Worm (Caenorhabditis elegans): ENCODE measurements around the gene bcc-1.

DNA sequence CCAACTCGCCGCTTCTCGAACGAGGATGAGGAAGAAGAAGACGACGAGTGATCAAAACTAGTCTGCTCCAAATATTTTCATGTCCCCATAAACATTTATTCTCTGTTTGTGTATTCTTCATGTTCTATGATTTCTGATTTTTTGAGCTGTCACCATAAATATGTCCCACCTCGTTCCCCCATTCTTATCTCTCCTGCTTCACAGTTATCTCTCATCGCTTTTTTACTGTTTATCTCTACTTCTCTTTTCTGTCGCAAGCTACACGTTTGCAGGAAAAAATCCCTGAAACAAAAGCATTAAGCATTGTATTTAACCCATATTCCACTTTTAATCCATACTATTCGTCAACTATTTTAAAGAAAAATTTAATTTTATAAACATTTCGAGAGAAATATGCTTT lies 38.4 kb upstream of the bcc-1 start:
- TF ChIP-seq unc-130 (GFP tag; optimal IDR thresholded peaks at IDR 0.05), result no peak
- no peak for TF ChIP-seq aly-2 (tag; optimal IDR thresholded peaks at IDR 0.05)
- TF ChIP-seq jun-1 (tag; optimal IDR thresholded peaks at IDR 0.05), result no peak
- TF ChIP-seq dpl-1 (GFP tag; optimal IDR thresholded peaks at IDR 0.05), result no peak
- no peak for TF ChIP-seq lin-13 (GFP tag; optimal IDR thresholded peaks at IDR 0.05)
- no peak for TF ChIP-seq nhr-25 (tag; optimal IDR thresholded peaks at IDR 0.05; ENCODE audit: borderline replicate concordance, insufficient read depth)
- TF ChIP-seq tra-1 (GFP tag; IDR thresholded peaks at IDR 0.05), result no peak
- no peak for TF ChIP-seq nhr-11 (tag; optimal IDR thresholded peaks at IDR 0.05)
- no peak for TF ChIP-seq tag-97 (GFP tag; IDR thresholded peaks at IDR 0.05)
- TF ChIP-seq ceh-82 (tag; optimal IDR thresholded peaks at IDR 0.05), result no peak
- no peak for TF ChIP-seq nhr-237 (tag; optimal IDR thresholded peaks at IDR 0.05)
- TF ChIP-seq lin-1 (GFP tag; IDR thresholded peaks at IDR 0.05), result no peak
- TF ChIP-seq daf-12 (tag; optimal IDR thresholded peaks at IDR 0.05), result no peak
- no peak for TF ChIP-seq F37D6.2 (tag; optimal IDR thresholded peaks at IDR 0.05)
